Fruit fly (Drosophila melanogaster): ENCODE data around the gene Mcm2.

The Mcm2 gene

DNA sequence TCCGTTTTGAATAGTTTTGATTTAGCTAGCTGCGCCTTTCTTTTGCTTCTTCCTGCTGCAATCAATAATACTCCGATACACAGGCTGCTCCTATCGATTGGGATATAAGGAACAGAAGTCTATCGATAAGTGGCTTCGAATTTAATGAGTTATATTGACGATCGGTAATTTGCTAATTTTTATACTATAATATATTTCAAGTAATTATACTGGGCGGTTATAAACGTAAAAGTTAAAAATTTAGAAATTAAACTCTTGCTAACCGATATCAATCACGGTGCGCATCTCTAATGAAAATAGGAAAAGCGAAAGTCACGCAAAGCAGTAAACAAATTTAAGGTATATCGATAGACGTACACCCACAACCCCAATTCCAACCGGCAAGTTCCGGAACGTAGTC, 21.1 kb upstream of the Mcm2 start, which contains the start of the genes CG9636, CG18749 and CG33722 (continued):
- TF ChIP-seq tll (GFP tag; optimal IDR thresholded peaks at IDR 0.05) (peak in 1 of 2 experiments; percentile 80), CG10366 (GFP tag; IDR thresholded peaks at IDR 0.05) (peak; percentile 39; the same call in 1 of the 2 replicates), fru (optimal IDR thresholded peaks at IDR 0.05) (no peak), trh (GFP tag; optimal IDR thresholded peaks at IDR 0.05) (no peak), Rx (GFP tag; IDR thresholded peaks at IDR 0.05) (0 out of 2 replicates have a peak, but pooled peaks have one; percentile 13), bbx (GFP tag; IDR thresholded peaks at IDR 0.05; ENCODE audit: partially characterized antibody) (peak; percentile 89), Hsf (GFP tag; optimal IDR thresholded peaks at IDR 0.05) (peak; percentile 66), CG13894 (tag; optimal IDR thresholded peaks at IDR 0.05) (peak; percentile 81), gcm (GFP tag; optimal IDR thresholded peaks at IDR 0.05) (peak; percentile 76), CG4730 (GFP tag; IDR thresholded peaks at IDR 0.05) (peak; percentile 56; the same call in 1 of the 2 replicates), Neu2 (GFP tag; optimal IDR thresholded peaks at IDR 0.05; ENCODE audit: borderline replicate concordance) (no peak), dysf (GFP tag; IDR thresholded peaks at IDR 0.05) (peak; percentile 53; the same call in 2 of the 3 replicates), p53 (GFP tag; optimal IDR thresholded peaks at IDR 0.05) (no peak), ci (GFP tag; IDR thresholded peaks at IDR 0.05) (peak; percentile 68; the same call in 2 of the 3 replicates), CG1603 (tag; optimal IDR thresholded peaks at IDR 0.05) (peak; percentile 38), CG12299 (tag; optimal IDR thresholded peaks at IDR 0.05) (peak; percentile 60), row (GFP tag; IDR thresholded peaks at IDR 0.05) (peak; percentile 90), Ssrp (tag; optimal IDR thresholded peaks at IDR 0.05) (peak; percentile 53), CG31441 (GFP tag; IDR thresholded peaks at IDR 0.05) (peak; percentile 74), CG10654 (GFP tag; optimal IDR thresholded peaks at IDR 0.05) (peak; percentile 70), CG3838 (GFP tag; optimal IDR thresholded peaks at IDR 0.05) (no peak), CG6813 (GFP tag; optimal IDR thresholded peaks at IDR 0.05) (no peak), CG6254 (GFP tag; optimal IDR thresholded peaks at IDR 0.05) (peak; percentile 52), unpg (GFP tag; optimal IDR thresholded peaks at IDR 0.05) (peak; percentile 72), dan (GFP tag; IDR thresholded peaks at IDR 0.05) (no peak), unc-4 (GFP tag; IDR thresholded peaks at IDR 0.05; ENCODE audit: partially characterized antibody) (peak; percentile 97), Awh (GFP tag; IDR thresholded peaks at IDR 0.05) (peak; percentile 66; the same call in 1 of the 2 replicates), pan (optimal IDR thresholded peaks at IDR 0.05) (no peak), pan (GFP tag; optimal IDR thresholded peaks at IDR 0.05 in 1 of 2, IDR thresholded peaks at IDR 0.05 in 1 of 2) (peak in 1 of 2 experiments; percentile 66), vfl (GFP tag; optimal IDR thresholded peaks at IDR 0.05) (peak; percentile 54), mirr (GFP tag; optimal IDR thresholded peaks at IDR 0.05) (peak; percentile 38), danr (GFP tag; IDR thresholded peaks at IDR 0.05) (no peak), CG1647 (GFP tag; optimal IDR thresholded peaks at IDR 0.05) (no peak), CG15514 (GFP tag; optimal IDR thresholded peaks at IDR 0.05) (peak; percentile 96), slbo (GFP tag; IDR thresholded peaks at IDR 0.05) (peak; percentile 67; the same call in 1 of the 2 replicates), hbn (GFP tag; IDR thresholded peaks at IDR 0.05; ENCODE audit: partially characterized antibody) (peak; percentile 97), rib (GFP tag; IDR thresholded peaks at IDR 0.05) (peak; percentile 44; the same call in 1 of the 2 replicates), nerfin-2 (GFP tag; IDR thresholded peaks at IDR 0.05; ENCODE audit: partially characterized antibody) (peak; percentile 97), Usf (GFP tag; optimal IDR thresholded peaks at IDR 0.05) (no peak), Dip2 (GFP tag; IDR thresholded peaks at IDR 0.05) (no peak), tna (GFP tag; IDR thresholded peaks at IDR 0.05; ENCODE audit: partially characterized antibody) (peak; percentile 87; the same call in 1 of the 2 replicates), CG14667 (GFP tag; IDR thresholded peaks at IDR 0.05) (peak; percentile 20; the same call in 1 of the 2 replicates), Dip3 (GFP tag; optimal IDR thresholded peaks at IDR 0.05) (peak; percentile 20), Camta (GFP tag; optimal IDR thresholded peaks at IDR 0.05) (peak; percentile 24), gfzf (GFP tag; optimal IDR thresholded peaks at IDR 0.05) (no peak), CG18011 (GFP tag; optimal IDR thresholded peaks at IDR 0.05) (peak; percentile 65), D19A (tag; optimal IDR thresholded peaks at IDR 0.05) (peak; percentile 69), CG7372 (GFP tag; IDR thresholded peaks at IDR 0.05) (no peak), CG3847 (GFP tag; IDR thresholded peaks at IDR 0.05) (peak; percentile 63), bowl (GFP tag; IDR thresholded peaks at IDR 0.05) (0 out of 2 replicates have a peak, but pooled peaks have one; percentile 34)

Measured in whole organism, embryonic.